Worm (Caenorhabditis elegans): ENCODE results near the gene cutl-5.
A peak's percentile ranks its signal among the peaks of the same experiment; 100 is the strongest.

cutl-5 gene

ce11 chrII:7151969-7152631 is 36.4 kb upstream of the cutl-5 start, which contains the start of gene fust-1 (continued):
- peak; percentile 79 for TF ChIP-seq snpc-1.1 (tag; optimal IDR thresholded peaks at IDR 0.05; ENCODE audit: insufficient read depth)
- peak in 2 of 3 experiments; percentile 80 to 93 for TF ChIP-seq lin-35 (GFP tag; optimal IDR thresholded peaks at IDR 0.05)
- peak; percentile 75 for TF ChIP-seq tbp1 (GFP tag; optimal IDR thresholded peaks at IDR 0.05)
- peak; percentile 87 for TF ChIP-seq Y56A3A.18 (GFP tag; IDR thresholded peaks at IDR 0.05)
- TF ChIP-seq nfya-1 (tag; optimal IDR thresholded peaks at IDR 0.05; ENCODE audit: borderline replicate concordance, insufficient read depth), result no peak
- TF ChIP-seq madf-6 (GFP tag; IDR thresholded peaks at IDR 0.05), result peak; percentile 95
- TF ChIP-seq gei-17 (GFP tag; optimal IDR thresholded peaks at IDR 0.05), result peak; percentile 79
- TF ChIP-seq ceh-58 (GFP tag; IDR thresholded peaks at IDR 0.05), result no peak
- peak; percentile 97 for TF ChIP-seq lin-40 (tag; optimal IDR thresholded peaks at IDR 0.05)
- TF ChIP-seq nhr-80 (tag; optimal IDR thresholded peaks at IDR 0.05), result peak; percentile 70
- TF ChIP-seq efl-1 (GFP tag; optimal IDR thresholded peaks at IDR 0.05), result peak; percentile 64
- peak; percentile 87 for TF ChIP-seq lsl-1 (GFP tag; optimal IDR thresholded peaks at IDR 0.05)
- TF ChIP-seq bed-1 (GFP tag; IDR thresholded peaks at IDR 0.05), result no peak
- TF ChIP-seq ztf-25 (GFP tag; IDR thresholded peaks at IDR 0.05), result no peak
- TF ChIP-seq nhr-179 (tag; optimal IDR thresholded peaks at IDR 0.05), result no peak
- TF ChIP-seq bed-2 (GFP tag; IDR thresholded peaks at IDR 0.05), result 0 out of 2 replicates have a peak, but pooled peaks have one; percentile 24
- TF ChIP-seq Y79H2A.3 (GFP tag; conservative IDR thresholded peaks at IDR 0.05), result no peak
- no peak for TF ChIP-seq T07F8.4 (tag; optimal IDR thresholded peaks at IDR 0.05)
- TF ChIP-seq F23B12.7 (tag; optimal IDR thresholded peaks at IDR 0.05; ENCODE audit: insufficient read depth), result peak; percentile 87
- TF ChIP-seq egl-44 (GFP tag; IDR thresholded peaks at IDR 0.05), result peak; percentile 75; the same call in 1 of the 2 replicates
- TF ChIP-seq snpc-3.4 (tag; optimal IDR thresholded peaks at IDR 0.05), result peak; percentile 95
- peak; percentile 88 for TF ChIP-seq ceh-91 (GFP tag; IDR thresholded peaks at IDR 0.05)
- TF ChIP-seq sptf-2 (GFP tag; optimal IDR thresholded peaks at IDR 0.05), result no peak
- TF ChIP-seq nhr-27 (tag; optimal IDR thresholded peaks at IDR 0.05), result no peak
- TF ChIP-seq tlf-1 (GFP tag; optimal IDR thresholded peaks at IDR 0.05), result peak; percentile 95
- TF ChIP-seq sea-2 (GFP tag; IDR thresholded peaks at IDR 0.05), result no peak
- peak; percentile 74 for TF ChIP-seq hrde-1 (tag; optimal IDR thresholded peaks at IDR 0.05; ENCODE audit: borderline replicate concordance)
- peak; percentile 97 for TF ChIP-seq mcd-1 (GFP tag; IDR thresholded peaks at IDR 0.05)
- TF ChIP-seq ztf-26 (tag; optimal IDR thresholded peaks at IDR 0.05), result peak; percentile 88
- TF ChIP-seq repo-1 (tag; optimal IDR thresholded peaks at IDR 0.05), result peak; percentile 94
- peak; percentile 97 for TF ChIP-seq K11D2.4 (GFP tag; IDR thresholded peaks at IDR 0.05)
- no peak for TF ChIP-seq ceh-79 (tag; optimal IDR thresholded peaks at IDR 0.05)
- peak; percentile 22 for TF ChIP-seq nhr-90 (tag; optimal IDR thresholded peaks at IDR 0.05)
- peak; percentile 96 for TF ChIP-seq nfyb-1 (GFP tag; IDR thresholded peaks at IDR 0.05)
- TF ChIP-seq K12H6.12 (tag; optimal IDR thresholded peaks at IDR 0.05), result peak; percentile 88
- TF ChIP-seq lir-1 (GFP tag; conservative IDR thresholded peaks at IDR 0.05), result peak; percentile 88
- peak; percentile 58 for TF ChIP-seq snpc-4 (GFP tag; optimal IDR thresholded peaks at IDR 0.05)
- TF ChIP-seq snpc-4 (tag; optimal IDR thresholded peaks at IDR 0.05), result peak; percentile 48 to 89 (median 86)
- TF ChIP-seq lin-54 (GFP tag; optimal IDR thresholded peaks at IDR 0.05), result peak; percentile 96
- TF ChIP-seq somi-1 (GFP tag; optimal IDR thresholded peaks at IDR 0.05), result peak; percentile 80
- peak; percentile 88 for TF ChIP-seq hsf-1 (GFP tag; IDR thresholded peaks at IDR 0.05)
- peak; percentile 88 for TF ChIP-seq C06A6.2 (GFP tag; conservative IDR thresholded peaks at IDR 0.05)
- TF ChIP-seq hlh-12 (tag; optimal IDR thresholded peaks at IDR 0.05), result no peak
- no peak for TF ChIP-seq F55B11.4 (tag; optimal IDR thresholded peaks at IDR 0.05; ENCODE audit: borderline replicate concordance, insufficient read depth)
- peak; percentile 67 for TF ChIP-seq dpl-1 (GFP tag; optimal IDR thresholded peaks at IDR 0.05)
- peak; percentile 54 to 78 for TF ChIP-seq let-607 (tag; optimal IDR thresholded peaks at IDR 0.05)
- TF ChIP-seq dox-1 (GFP tag; IDR thresholded peaks at IDR 0.05), result peak; percentile 98
